Worm (Caenorhabditis elegans): ENCODE data around the gene F09E5.16.

DNA sequence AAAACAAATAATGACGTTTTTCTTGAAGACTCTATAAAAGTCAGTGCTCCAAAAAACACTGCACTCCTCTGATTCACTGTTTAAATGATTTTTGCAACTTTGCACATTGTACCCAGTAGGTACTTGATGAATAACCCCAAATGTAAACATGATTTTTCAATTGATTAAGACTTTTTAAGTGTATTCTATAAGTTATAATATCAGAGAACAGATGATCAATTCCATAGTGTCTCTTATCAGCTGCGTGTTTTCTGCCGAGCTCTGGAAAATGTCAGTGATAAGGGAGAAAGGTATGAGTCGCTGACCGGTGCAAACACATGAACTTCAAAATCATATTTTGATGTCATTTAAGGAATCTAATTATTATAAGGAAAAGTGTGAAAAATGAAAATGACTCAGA lies 41.8 kb downstream of the F09E5.16 start:
- no peak for TF ChIP-seq T22C8.4 (GFP tag; IDR thresholded peaks at IDR 0.05)
- TF ChIP-seq flt-1 (GFP tag; IDR thresholded peaks at IDR 0.05), result no peak
- TF ChIP-seq ref-1 (GFP tag; conservative IDR thresholded peaks at IDR 0.05), result no peak
- TF ChIP-seq med-1 (GFP tag; optimal IDR thresholded peaks at IDR 0.05; ENCODE audit: insufficient read depth), result no peak
- TF ChIP-seq ztf-23 (GFP tag; IDR thresholded peaks at IDR 0.05), result no peak
- TF ChIP-seq tab-1 (GFP tag; IDR thresholded peaks at IDR 0.05), result no peak
